Fruit fly (Drosophila melanogaster): Measurements from ENCODE around the gene Prx3.

The Prx3 gene

DNA sequence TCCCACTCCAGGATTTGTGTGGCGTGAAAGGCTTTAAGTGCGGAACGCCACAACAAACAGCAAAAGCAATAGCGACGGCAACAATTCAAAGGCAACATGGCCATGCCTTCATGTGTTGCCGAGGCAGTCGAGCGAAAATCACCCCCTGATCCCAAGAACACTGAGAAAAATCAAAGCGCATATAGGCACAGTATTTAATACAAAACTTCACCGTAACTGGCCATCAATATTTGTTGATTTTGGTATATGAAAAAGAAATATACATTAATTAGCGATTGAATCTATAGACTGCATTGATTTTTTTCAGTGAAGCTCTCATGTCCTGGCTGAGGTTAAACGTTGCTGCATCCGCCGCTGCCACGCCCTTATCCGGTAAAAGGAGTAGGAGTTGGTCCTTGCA, 45.2 kb downstream of the Prx3 start:
- TF ChIP-seq Ets21C (GFP tag; optimal IDR thresholded peaks at IDR 0.05), result peak; percentile 54
- peak; percentile 66 for TF ChIP-seq Eip75B (GFP tag; optimal IDR thresholded peaks at IDR 0.05)
- TF ChIP-seq Eip78C (GFP tag), result peak; percentile 88
- TF ChIP-seq CG34406 (GFP tag; optimal IDR thresholded peaks at IDR 0.05), result peak; percentile 58
- TF ChIP-seq CG10669 (GFP tag; optimal IDR thresholded peaks at IDR 0.05), result peak; percentile 70
- TF ChIP-seq salr (GFP tag; optimal IDR thresholded peaks at IDR 0.05), result peak; percentile 14 to 65
- TF ChIP-seq CG16779 (tag; optimal IDR thresholded peaks at IDR 0.05), result peak; percentile 39
- TF ChIP-seq CG6854 (GFP tag; optimal IDR thresholded peaks at IDR 0.05), result no peak
- peak; percentile 26 for TF ChIP-seq vri (GFP tag; optimal IDR thresholded peaks at IDR 0.05)
- peak; percentile 56 for TF ChIP-seq spab (GFP tag; optimal IDR thresholded peaks at IDR 0.05)
- TF ChIP-seq CG6163 (GFP tag; IDR thresholded peaks at IDR 0.05), result peak; percentile 78
- peak; percentile 62 for TF ChIP-seq Hr39 (GFP tag; optimal IDR thresholded peaks at IDR 0.05)
- TF ChIP-seq achi (GFP tag; optimal IDR thresholded peaks at IDR 0.05), result peak; percentile 65
- TF ChIP-seq pdm3 (GFP tag; optimal IDR thresholded peaks at IDR 0.05), result peak; percentile 64
- TF ChIP-seq CG11294 (GFP tag; IDR thresholded peaks at IDR 0.05), result no peak
- no peak for TF ChIP-seq fkh (GFP tag; optimal IDR thresholded peaks at IDR 0.05)
- TF ChIP-seq CG31627 (GFP tag; optimal IDR thresholded peaks at IDR 0.05), result peak; percentile 64
- peak; percentile 25 for TF ChIP-seq Sox15 (GFP tag; optimal IDR thresholded peaks at IDR 0.05)
- peak; percentile 47 for TF ChIP-seq CG4318 (GFP tag; optimal IDR thresholded peaks at IDR 0.05)
- TF ChIP-seq cyc (GFP tag; optimal IDR thresholded peaks at IDR 0.05), result peak; percentile 60
- TF ChIP-seq Blimp-1 (GFP tag; optimal IDR thresholded peaks at IDR 0.05), result no peak
- TF ChIP-seq Eip93F (GFP tag; optimal IDR thresholded peaks at IDR 0.05), result no peak
- TF ChIP-seq acj6 (GFP tag; optimal IDR thresholded peaks at IDR 0.05), result peak; percentile 66
- TF ChIP-seq CG15336 (GFP tag; IDR thresholded peaks at IDR 0.05), result peak; percentile 45
- TF ChIP-seq CG3032 (tag; optimal IDR thresholded peaks at IDR 0.05), result peak; percentile 66
- TF ChIP-seq Sox14 (GFP tag; optimal IDR thresholded peaks at IDR 0.05), result peak; percentile 60
- TF ChIP-seq esn (GFP tag; optimal IDR thresholded peaks at IDR 0.05), result peak; percentile 69
- TF ChIP-seq CG9139 (GFP tag; optimal IDR thresholded peaks at IDR 0.05), result peak; percentile 46
- TF ChIP-seq CG3919 (GFP tag; optimal IDR thresholded peaks at IDR 0.05), result peak; percentile 67
- TF ChIP-seq Smox (GFP tag; optimal IDR thresholded peaks at IDR 0.05), result peak; percentile 70
- no peak for TF ChIP-seq dac (GFP tag; optimal IDR thresholded peaks at IDR 0.05)
- TF ChIP-seq Sox102F (GFP tag; optimal IDR thresholded peaks at IDR 0.05), result peak; percentile 59
- peak; percentile 37 for TF ChIP-seq CG8632 (GFP tag; optimal IDR thresholded peaks at IDR 0.05)
- TF ChIP-seq dsx (GFP tag; optimal IDR thresholded peaks at IDR 0.05; ENCODE audit: poor library complexity, severe bottlenecking), result peak; percentile 48
- TF ChIP-seq CG8119 (GFP tag; IDR thresholded peaks at IDR 0.05), result peak; percentile 45; the same call in 1 of the 3 replicates
- peak; percentile 66 for TF ChIP-seq topi (GFP tag; optimal IDR thresholded peaks at IDR 0.05)
- TF ChIP-seq Lpt (GFP tag; optimal IDR thresholded peaks at IDR 0.05), result peak; percentile 17
- no peak for TF ChIP-seq fd85E (GFP tag; optimal IDR thresholded peaks at IDR 0.05)
- peak; percentile 48 for TF ChIP-seq CG7368 (GFP tag; optimal IDR thresholded peaks at IDR 0.05)
- TF ChIP-seq OdsH (GFP tag; optimal IDR thresholded peaks at IDR 0.05), result peak; percentile 63
- TF ChIP-seq ss (GFP tag; optimal IDR thresholded peaks at IDR 0.05), result peak; percentile 44 to 75
- TF ChIP-seq fd59A (GFP tag; optimal IDR thresholded peaks at IDR 0.05), result peak; percentile 57
- TF ChIP-seq CG10631 (GFP tag; optimal IDR thresholded peaks at IDR 0.05), result peak; percentile 65
- peak; percentile 58 for TF ChIP-seq CG6792 (GFP tag; optimal IDR thresholded peaks at IDR 0.05)
- peak; percentile 27 for TF ChIP-seq CG11762 (GFP tag; optimal IDR thresholded peaks at IDR 0.05; ENCODE audit: insufficient read depth)
- TF ChIP-seq lz (GFP tag; optimal IDR thresholded peaks at IDR 0.05), result peak; percentile 63
- TF ChIP-seq net (GFP tag; optimal IDR thresholded peaks at IDR 0.05), result peak; percentile 42
- peak; percentile 74 for TF ChIP-seq Ets96B (tag; optimal IDR thresholded peaks at IDR 0.05)
- peak; percentile 86 for TF ChIP-seq svp (GFP tag)
- no peak for TF ChIP-seq CG8319 (GFP tag; optimal IDR thresholded peaks at IDR 0.05)
- peak; percentile 5 for TF ChIP-seq CG6276 (GFP tag; optimal IDR thresholded peaks at IDR 0.05)
- peak; percentile 70 for TF ChIP-seq Met (GFP tag; optimal IDR thresholded peaks at IDR 0.05)

Data from whole organism, prepupa.